Worm (Caenorhabditis elegans) whole organism, L4/young adult: ENCODE measurements around the gene cyp-34A7.

ENCODE experiments used
- W03F9.2 ChIP-seq: fragments of 150-350 bp; optimal IDR thresholded peaks from 2 replicates; lab custom pipeline; 2014; ENCODE audit warnings: missing biosample characterization, missing genetic modification characterization
- dao-5 ChIP-seq: sonication (generic microtip); optimal IDR thresholded peaks from 2 replicates; lab custom pipeline; 2016; ENCODE audit warnings: missing genotype, missing genetic modification characterization, moderate library complexity, missing compliant biosample characterization
- him-1 ChIP-seq: sonication (generic microtip); optimal IDR thresholded peaks from 2 replicates; lab custom pipeline; 2016; ENCODE audit warnings: missing genotype, missing genetic modification reagents, missing genetic modification characterization, missing compliant biosample characterization

Gene cyp-34A7

DNA sequence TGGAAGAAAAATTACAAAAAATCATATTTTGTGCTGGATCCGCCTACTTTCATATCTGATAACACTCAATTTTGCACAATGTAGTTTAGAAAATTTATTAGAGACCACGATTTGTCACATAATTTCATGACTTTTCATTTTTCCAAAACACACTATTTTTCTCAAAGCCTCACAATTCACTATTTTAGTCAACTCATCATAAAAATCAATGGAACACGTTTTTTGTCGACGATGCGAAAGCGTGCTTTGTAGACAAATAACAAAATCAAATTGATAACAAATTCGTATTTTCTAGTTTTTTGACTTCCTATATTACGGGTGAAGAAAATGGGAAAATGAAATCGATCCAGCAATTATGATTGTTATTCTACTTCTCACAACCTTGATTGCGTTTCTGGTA is 21.8 kb downstream of the cyp-34A7 start, which contains the start of gene cyp-35B2:
cyp-35B2 (plus strand) TSS at position 301 of the 400 bp plus-strand sequence.
- TF ChIP-seq him-1 (tag; lab: Kevin White, UChicago) (no peak), W03F9.2 (tag; lab: Kevin White, UChicago) (no peak), dao-5 (no peak)

DNA sequence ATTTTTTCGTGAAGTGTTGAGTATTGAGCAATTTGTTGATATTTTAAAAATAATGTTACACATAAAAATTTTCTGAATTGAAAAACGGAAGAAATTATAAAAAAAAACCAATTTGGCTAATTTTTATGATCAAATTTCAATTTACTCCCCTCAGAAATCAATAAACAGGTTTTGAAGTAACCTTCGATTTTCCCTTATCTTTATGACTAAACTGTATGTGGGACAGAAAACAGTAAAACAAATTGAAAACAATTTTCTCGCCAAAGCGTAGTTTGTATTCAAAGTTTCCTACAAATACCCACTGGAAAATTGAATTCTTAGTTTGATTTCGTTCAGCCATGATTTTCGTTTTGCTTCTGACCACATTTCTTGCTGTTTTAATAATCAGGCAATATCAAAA is 24.8 kb downstream of the cyp-34A7 start, which contains the start of gene cyp-35B1:
cyp-35B1 (plus strand) TSS at position 244 of the 400 bp plus-strand sequence.
- no peak for TF ChIP-seq dao-5
- no peak for TF ChIP-seq W03F9.2 (tag; lab: Kevin White, UChicago)
- TF ChIP-seq him-1 (tag; lab: Kevin White, UChicago), result no peak

- TF ChIP-seq dao-5, result no peak
- no peak for TF ChIP-seq W03F9.2 (tag; lab: Kevin White, UChicago)
- TF ChIP-seq him-1 (tag; lab: Kevin White, UChicago), result no peak
Observed at ce11 chrV:3935892-3936478, 27.6 kb downstream of the cyp-34A7 start, which contains the start of gene cyp-35A5. Gene cyp-35A5 (plus strand): TSS chrV:3936326.

DNA sequence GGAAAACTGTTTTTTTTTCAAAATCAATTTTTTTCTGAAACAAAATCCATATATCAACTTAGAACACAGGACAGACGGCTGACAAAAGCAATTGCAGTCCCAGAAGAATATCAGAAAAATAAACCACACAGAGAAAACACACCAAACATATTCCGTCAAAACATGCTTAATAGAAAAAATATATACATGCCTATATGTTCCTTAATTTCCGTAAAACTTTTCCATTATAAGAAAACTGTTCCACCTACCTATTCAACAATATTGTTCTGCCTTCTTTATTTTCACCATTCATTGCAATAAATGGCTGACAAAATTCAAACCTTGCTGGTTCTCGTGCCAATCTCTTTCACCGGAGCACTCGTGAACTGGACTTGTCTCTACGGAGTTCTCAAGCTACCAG is 32.3 kb downstream of the cyp-34A7 start, which contains the start of gene srx-63:
srx-63 (plus strand) TSS at position 301 of the 400 bp plus-strand sequence.
- no peak for TF ChIP-seq W03F9.2 (tag; lab: Kevin White, UChicago)
- no peak for TF ChIP-seq him-1 (tag; lab: Kevin White, UChicago)
- TF ChIP-seq dao-5, result no peak

ce11 chrV:3929099-3929498 is 34.5 kb downstream of the cyp-34A7 start, which contains the start of gene srx-64:
Gene srx-64 (plus strand): TSS chrV:3929399.
- no peak for TF ChIP-seq him-1 (tag; lab: Kevin White, UChicago)
- no peak for TF ChIP-seq W03F9.2 (tag; lab: Kevin White, UChicago)
- TF ChIP-seq dao-5, result no peak

- TF ChIP-seq W03F9.2 (tag; lab: Kevin White, UChicago) (no peak), dao-5 (no peak)
Observed at ce11 chrV:3927522-3927921, 36.1 kb downstream of the cyp-34A7 start.

ce11 chrV:3922547-3922946 is 41.1 kb downstream of the cyp-34A7 start:
- no peak for TF ChIP-seq him-1 (tag; lab: Kevin White, UChicago)
- TF ChIP-seq W03F9.2 (tag; lab: Kevin White, UChicago), result no peak
- TF ChIP-seq dao-5, result no peak

DNA sequence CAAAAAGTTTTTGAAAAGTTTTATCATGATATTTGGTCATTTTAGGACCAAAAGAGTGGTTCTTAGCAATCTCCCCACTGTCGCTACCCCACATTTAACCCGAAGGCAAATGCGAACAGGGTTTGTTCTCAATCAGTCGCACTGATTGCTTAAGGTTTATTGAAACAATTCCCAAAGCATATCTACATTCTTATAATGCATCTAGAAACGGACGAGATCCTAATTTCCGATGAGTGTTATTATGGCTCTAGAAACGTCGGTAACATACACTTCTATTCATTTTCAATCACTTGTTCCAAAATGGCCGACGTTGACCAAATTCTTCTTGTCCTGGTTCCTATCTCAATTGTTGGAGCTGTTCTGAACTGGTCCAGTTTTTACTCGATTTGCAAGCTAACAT is 42.0 kb downstream of the cyp-34A7 start, which contains the start of gene srx-65:
srx-65 (plus strand) TSS at position 301 of the 400 bp plus-strand sequence.
- TF ChIP-seq W03F9.2 (tag; lab: Kevin White, UChicago), result no peak
- TF ChIP-seq dao-5, result no peak
- TF ChIP-seq him-1 (tag; lab: Kevin White, UChicago), result no peak

DNA sequence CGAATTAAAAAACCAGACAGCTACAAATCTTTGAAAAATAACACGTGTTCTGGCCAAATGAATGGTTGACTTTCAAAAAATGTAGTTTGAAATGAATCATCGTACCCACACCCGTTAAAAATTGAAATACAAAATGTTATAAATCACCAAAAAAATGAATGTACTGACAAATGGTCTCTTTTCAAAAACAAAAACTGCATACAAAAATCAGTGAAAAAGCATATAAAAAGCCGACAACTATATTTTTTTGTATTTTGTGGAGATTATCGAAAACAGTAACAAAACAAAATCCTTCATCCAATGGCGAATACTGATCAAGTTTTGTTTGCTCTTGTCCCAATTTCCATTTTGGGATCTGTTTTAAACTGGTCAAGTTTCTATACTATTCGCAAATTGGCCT is 44.3 kb downstream of the cyp-34A7 start, which contains the start of gene srx-66:
srx-66 (plus strand) TSS at position 301 of the 400 bp plus-strand sequence.
- TF ChIP-seq him-1 (tag; lab: Kevin White, UChicago) (no peak), dao-5 (no peak), W03F9.2 (tag; lab: Kevin White, UChicago) (no peak)

ce11 chrV:3916480-3916879 is 47.1 kb downstream of the cyp-34A7 start, which contains the start of gene srx-67:
Gene srx-67 (plus strand): TSS chrV:3916780.
- TF ChIP-seq dao-5 (no peak), him-1 (tag; lab: Kevin White, UChicago) (no peak), W03F9.2 (tag; lab: Kevin White, UChicago) (no peak)

DNA sequence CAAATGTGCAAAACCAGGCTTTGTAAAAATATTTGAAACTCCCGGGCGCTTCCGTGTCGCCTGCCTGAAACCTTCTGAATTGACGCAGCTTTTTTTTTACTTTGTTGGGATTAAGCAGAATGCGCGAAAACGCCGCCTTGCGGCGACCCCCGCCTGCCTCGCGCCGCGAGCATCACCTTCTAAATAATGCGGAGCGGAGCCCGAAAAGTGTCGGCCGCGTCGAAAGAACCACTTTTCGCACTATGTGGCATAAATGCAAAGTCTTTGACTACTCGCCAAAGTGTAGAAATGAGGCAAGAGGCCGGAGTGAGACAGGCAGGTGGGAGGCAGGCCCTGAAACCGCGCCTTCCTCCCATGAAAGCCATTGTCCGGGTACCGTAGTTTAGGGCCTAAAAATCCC is 50.5 kb downstream of the cyp-34A7 start:
- TF ChIP-seq W03F9.2 (tag; lab: Kevin White, UChicago) (no peak), dao-5 (no peak), him-1 (tag; lab: Kevin White, UChicago) (no peak)

DNA sequence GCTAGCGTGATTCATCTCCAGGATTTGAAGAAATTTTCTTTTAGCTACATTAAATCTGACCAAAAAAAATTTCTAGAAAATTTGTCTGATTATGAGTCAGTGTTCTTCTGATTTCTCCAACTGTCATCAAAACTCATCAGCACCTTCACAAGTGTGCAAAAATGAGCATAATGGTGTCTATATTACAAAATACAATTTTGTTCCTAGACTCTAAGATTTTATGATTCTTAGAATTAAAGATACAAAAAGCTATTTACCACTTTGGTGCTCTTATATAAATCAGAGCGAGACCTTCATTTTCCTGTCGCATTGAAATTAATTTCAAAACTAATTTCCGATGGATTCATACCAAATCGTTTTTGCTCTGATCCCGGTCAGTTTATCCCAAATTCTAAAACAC is 51.1 kb downstream of the cyp-34A7 start, which contains the start of gene srx-68:
srx-68 (plus strand) TSS at position 301 of the 400 bp plus-strand sequence.
- TF ChIP-seq dao-5 (no peak), him-1 (tag; lab: Kevin White, UChicago) (no peak), W03F9.2 (tag; lab: Kevin White, UChicago) (no peak)
